Worm (Caenorhabditis elegans) whole organism, L3 larva: ENCODE data around the gene dolk-1.
"Not testable (repeated sequence)": the region's sequence is repeated elsewhere in the genome, so short reads cannot be mapped to it uniquely, and the experiment has no call there.

ENCODE experiments used
- ZK546.5 ChIP-seq: sonication (generic microtip); optimal IDR thresholded peaks from 2 replicates; lab custom pipeline; 2017; ENCODE audit warnings: missing biosample characterization, missing genetic modification characterization
- aly-2 ChIP-seq: fragments of 150-350 bp; optimal IDR thresholded peaks from 2 replicates; lab custom pipeline; 2014; ENCODE audit warnings: missing biosample characterization, missing genetic modification characterization
- ama-1 ChIP-seq: fragments of 150-350 bp; optimal IDR thresholded peaks from 2 replicates; lab custom pipeline; 2018
- ceh-16 ChIP-seq: sonication (generic microtip); optimal IDR thresholded peaks from 2 replicates; lab custom pipeline; 2017; ENCODE audit warnings: missing biosample characterization, missing genetic modification characterization
- ceh-82 ChIP-seq: fragments of 150-350 bp; optimal IDR thresholded peaks from 2 replicates; lab custom pipeline; 2014; ENCODE audit warnings: missing biosample characterization, missing genetic modification characterization
- daf-12 ChIP-seq: fragments of 150-350 bp; optimal IDR thresholded peaks from 2 replicates; lab custom pipeline; 2014; ENCODE audit warnings: missing biosample characterization, missing genetic modification reagents, missing genetic modification characterization
- elt-1 ChIP-seq: fragments of 150-350 bp; optimal IDR thresholded peaks from 2 replicates; lab custom pipeline; 2014; ENCODE audit warnings: missing biosample characterization, missing genetic modification characterization
- elt-2 ChIP-seq: sonication (generic microtip); optimal IDR thresholded peaks from 2 replicates; lab custom pipeline; 2016; ENCODE audit warnings: missing genetic modification reagents, mild to moderate bottlenecking, missing genetic modification characterization, missing compliant biosample characterization
- fkh-10 ChIP-seq: sonication (generic microtip); optimal IDR thresholded peaks from 2 replicates; lab custom pipeline; 2017; ENCODE audit warnings: missing biosample characterization, missing genetic modification reagents, missing genetic modification characterization
- jun-1 ChIP-seq: fragments of 150-350 bp; optimal IDR thresholded peaks from 2 replicates; lab custom pipeline; 2014; ENCODE audit warnings: missing biosample characterization, missing genetic modification reagents, missing genetic modification characterization
- lsy-12 ChIP-seq: sonication (generic microtip); optimal IDR thresholded peaks from 2 replicates; lab custom pipeline; 2016; ENCODE audit warnings: mild to moderate bottlenecking, missing genetic modification characterization, missing compliant biosample characterization
- mdl-1 ChIP-seq: fragments of 150-350 bp; optimal IDR thresholded peaks from 2 replicates; lab custom pipeline; 2014; ENCODE audit warnings: missing biosample characterization, missing genetic modification characterization
- nfya-1 ChIP-seq: sonication (generic microtip); optimal IDR thresholded peaks from 2 replicates; lab custom pipeline; 2017; ENCODE audit warnings: missing genetic modification characterization, mild to moderate bottlenecking, missing compliant biosample characterization, antibody characterized with exemption, moderate library complexity; ENCODE audit not compliant: insufficient read depth
- nhr-11 ChIP-seq: fragments of 150-350 bp; optimal IDR thresholded peaks from 2 replicates; lab custom pipeline; 2014; ENCODE audit warnings: missing biosample characterization, missing genetic modification characterization
- nhr-12 ChIP-seq: fragments of 150-350 bp; optimal IDR thresholded peaks from 2 replicates; lab custom pipeline; 2014; ENCODE audit warnings: missing biosample characterization, missing genetic modification characterization
- nhr-23 ChIP-seq: fragments of 150-350 bp; optimal IDR thresholded peaks from 2 replicates; lab custom pipeline; 2014; ENCODE audit warnings: missing biosample characterization, missing genetic modification reagents, missing genetic modification characterization
- nhr-237 ChIP-seq: fragments of 150-350 bp; optimal IDR thresholded peaks from 2 replicates; lab custom pipeline; 2014; ENCODE audit warnings: missing biosample characterization, missing genetic modification characterization
- nhr-25 ChIP-seq: sonication (generic microtip); optimal IDR thresholded peaks from 2 replicates; lab custom pipeline; 2017; ENCODE audit warnings: missing biosample characterization, missing genetic modification characterization
- nhr-67 ChIP-seq: fragments of 150-350 bp; optimal IDR thresholded peaks from 2 replicates; lab custom pipeline; 2014; ENCODE audit warnings: missing biosample characterization, missing genetic modification characterization
- nhr-76 ChIP-seq: fragments of 150-350 bp; sonication (generic microtip); optimal IDR thresholded peaks from 5 replicates; lab custom pipeline; 2014; ENCODE audit warnings: missing biosample characterization, missing genetic modification characterization
- nhr-77 ChIP-seq: fragments of 150-350 bp; optimal IDR thresholded peaks from 2 replicates; lab custom pipeline; 2014; ENCODE audit warnings: missing biosample characterization, missing genetic modification characterization
- pha-4 ChIP-seq: fragments of 150-350 bp; optimal IDR thresholded peaks from 2 replicates; lab custom pipeline; 2014; ENCODE audit warnings: missing biosample characterization, missing genetic modification reagents, missing genetic modification characterization
- pqm-1 ChIP-seq: fragments of 150-350 bp; optimal IDR thresholded peaks from 2 replicates; lab custom pipeline; 2017; ENCODE audit warnings: missing biosample characterization, missing genetic modification characterization, inconsistent platforms
- skn-1 ChIP-seq: fragments of 150-350 bp; optimal IDR thresholded peaks from 2 replicates; lab custom pipeline; 2014; ENCODE audit warnings: missing biosample characterization, missing genetic modification characterization
- snpc-4 ChIP-seq: fragments of 150-350 bp; optimal IDR thresholded peaks from 2 replicates; lab custom pipeline; 2014; ENCODE audit warnings: missing biosample characterization, missing genetic modification characterization
- tbx-2 ChIP-seq: sonication (generic microtip); optimal IDR thresholded peaks from 2 replicates; lab custom pipeline; 2016; ENCODE audit warnings: mild to moderate bottlenecking, missing genetic modification characterization, missing compliant biosample characterization
- unc-39 ChIP-seq: sonication (generic microtip); optimal IDR thresholded peaks from 4 replicates; lab custom pipeline; 2017; ENCODE audit warnings: missing biosample characterization, missing genetic modification characterization
- unc-62 ChIP-seq: fragments of 150-350 bp; sonication (generic microtip); optimal IDR thresholded peaks from 4 replicates; lab custom pipeline; 2014; ENCODE audit warnings: missing biosample characterization, missing genetic modification reagents, missing genetic modification characterization
- zag-1 ChIP-seq: fragments of 150-350 bp; optimal IDR thresholded peaks from 2 replicates; lab custom pipeline; 2014; ENCODE audit warnings: missing biosample characterization, missing genetic modification characterization
- ztf-11 ChIP-seq: fragments of 150-350 bp; optimal IDR thresholded peaks from 2 replicates; lab custom pipeline; 2014; ENCODE audit warnings: missing biosample characterization, missing genetic modification characterization

Gene dolk-1

DNA sequence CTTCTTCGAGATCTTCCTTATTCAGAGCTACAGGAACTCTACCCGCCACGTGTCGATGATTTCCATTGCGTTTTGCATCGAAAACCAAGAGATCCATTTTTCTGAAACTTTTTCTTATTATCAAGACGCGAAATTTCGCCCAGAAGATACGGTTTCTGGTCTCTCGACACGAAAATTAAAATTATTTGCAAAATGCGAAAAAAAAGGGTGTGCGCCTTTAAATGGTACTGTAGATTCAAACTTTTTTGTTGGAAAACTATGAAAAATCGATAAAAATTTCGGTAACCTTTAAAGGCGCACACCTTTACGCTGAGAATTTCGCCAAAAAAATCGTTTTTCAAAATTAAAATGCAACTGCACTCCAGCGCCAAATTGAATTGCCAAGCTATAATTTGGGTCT is 35.3 kb downstream of the dolk-1 start, which contains the start of gene tsen-2:
TSS of gene tsen-2 (minus strand) at position 101 of the 400 bp plus-strand sequence.
- no peak for TF ChIP-seq ceh-82 (tag; lab: Kevin White, UChicago)
- TF ChIP-seq aly-2: no peak
- no peak for TF ChIP-seq elt-2 (tag; lab: Kevin White, UChicago)
- no peak for TF ChIP-seq jun-1
- TF ChIP-seq snpc-4: no peak
- no peak for TF ChIP-seq nhr-237 (tag; lab: Kevin White, UChicago)
- no peak for TF ChIP-seq nhr-25 (tag; lab: Kevin White, UChicago)
- TF ChIP-seq ztf-11 (tag; lab: Kevin White, UChicago): no peak
- no peak for TF ChIP-seq daf-12 (tag; lab: Kevin White, UChicago)
- no peak for TF ChIP-seq nhr-76 (tag; lab: Kevin White, UChicago)
- no peak for TF ChIP-seq zag-1 (tag; lab: Kevin White, UChicago)
- no peak for TF ChIP-seq mdl-1 (tag; lab: Kevin White, UChicago)
- TF ChIP-seq, all 47 proteins: peak for 0

DNA sequence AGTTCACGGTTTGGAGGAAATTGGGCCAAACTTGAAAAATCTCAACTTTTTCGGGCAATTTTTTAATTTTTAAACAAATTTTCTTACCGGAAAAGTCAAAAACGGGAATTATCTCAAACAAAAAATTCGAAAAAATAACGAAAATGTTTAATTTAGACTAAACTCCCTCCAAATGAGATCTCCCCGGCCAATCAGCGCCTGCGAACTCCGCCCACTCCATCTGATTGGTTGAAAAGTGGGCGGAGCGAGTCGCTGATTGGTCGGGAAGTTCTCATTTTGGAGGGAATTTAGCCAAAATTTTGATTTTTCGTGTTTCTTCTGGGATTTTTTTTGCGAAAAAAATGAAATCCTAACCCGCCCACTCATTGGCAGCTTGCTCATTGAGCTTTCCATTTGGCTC is 36.8 kb downstream of the dolk-1 start:
- TF ChIP-seq nfya-1 (tag; lab: Kevin White, UChicago) (peak; percentile 57), ceh-82 (tag; lab: Kevin White, UChicago) (no peak), ceh-16 (tag; lab: Kevin White, UChicago) (no peak), fkh-10 (GFP tag; lab: Kevin White, UChicago) (no peak), ztf-11 (tag; lab: Kevin White, UChicago) (no peak), nhr-76 (tag; lab: Kevin White, UChicago) (no peak), tbx-2 (tag; lab: Kevin White, UChicago) (no peak), nhr-23 (tag; lab: Kevin White, UChicago) (no peak)

DNA sequence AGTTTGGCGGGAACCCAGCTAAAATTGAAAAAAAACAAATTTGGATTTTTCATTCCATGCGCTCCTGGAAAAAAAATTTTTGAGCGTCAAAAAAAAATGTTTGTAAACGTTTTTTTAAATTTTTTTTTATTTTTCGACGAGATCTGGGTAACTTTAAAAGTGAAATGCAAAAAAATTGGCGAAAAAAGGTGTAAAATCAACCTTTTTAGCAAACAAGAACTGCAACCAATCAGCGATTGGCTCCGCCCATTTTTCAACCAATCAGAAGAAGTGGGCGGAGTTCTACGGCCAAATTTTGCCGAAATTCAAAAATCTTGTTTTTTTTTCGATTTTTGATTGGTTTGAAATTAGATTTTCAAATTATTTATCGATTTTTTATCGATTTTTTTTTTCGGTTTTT is 37.9 kb downstream of the dolk-1 start:
- TF ChIP-seq snpc-4: no peak
- TF ChIP-seq nfya-1 (tag; lab: Kevin White, UChicago): peak; percentile 70
- TF ChIP-seq, all 47 proteins: peak for 1

ce11 chrIII:11892939-11893338 is 40.5 kb downstream of the dolk-1 start, which contains the start of gene Y56A3A.41:
Y56A3A.41 (minus strand) TSS chrIII:11893039.
- no peak for TF ChIP-seq pha-4 (tag; lab: Kevin White, UChicago)
- no peak for TF ChIP-seq ztf-11 (tag; lab: Kevin White, UChicago)
- no peak for TF ChIP-seq snpc-4
- TF ChIP-seq nhr-12 (tag; lab: Kevin White, UChicago): no peak
- no peak for TF ChIP-seq aly-2
- TF ChIP-seq ZK546.5 (tag; lab: Kevin White, UChicago): no peak
- TF ChIP-seq pqm-1 (tag; lab: Kevin White, UChicago): no peak
- TF ChIP-seq elt-1 (tag; lab: Kevin White, UChicago): no peak
- no peak for TF ChIP-seq skn-1 (tag; lab: Kevin White, UChicago)
- no peak for TF ChIP-seq nhr-11 (tag; lab: Kevin White, UChicago)
- TF ChIP-seq fkh-10 (GFP tag; lab: Kevin White, UChicago): no peak
- TF ChIP-seq ama-1 (lab: Kevin White, UChicago): no peak
- TF ChIP-seq nhr-67 (tag; lab: Kevin White, UChicago): no peak
- no peak for TF ChIP-seq unc-62 (GFP tag; lab: Kevin White, UChicago)
- TF ChIP-seq ceh-16 (tag; lab: Kevin White, UChicago): no peak

ce11 chrIII:11891335-11891734 is 42.1 kb downstream of the dolk-1 start, which contains the start of gene faah-5:
faah-5 (minus strand) TSS chrIII:11891435.
- no peak for TF ChIP-seq nhr-77 (tag; lab: Kevin White, UChicago)
- no peak for TF ChIP-seq lsy-12
- no peak for TF ChIP-seq nhr-25 (tag; lab: Kevin White, UChicago)
- TF ChIP-seq snpc-4: no peak
- no peak for TF ChIP-seq tbx-2 (tag; lab: Kevin White, UChicago)

ce11 chrIII:11883694-11884093 is 49.7 kb downstream of the dolk-1 start, which contains the start of gene fbxb-22:
fbxb-22 (minus strand) TSS chrIII:11883754.
- TF ChIP-seq daf-12, ztf-11, ceh-16 (tag; lab: Kevin White, UChicago): not testable (repeated sequence)

DNA sequence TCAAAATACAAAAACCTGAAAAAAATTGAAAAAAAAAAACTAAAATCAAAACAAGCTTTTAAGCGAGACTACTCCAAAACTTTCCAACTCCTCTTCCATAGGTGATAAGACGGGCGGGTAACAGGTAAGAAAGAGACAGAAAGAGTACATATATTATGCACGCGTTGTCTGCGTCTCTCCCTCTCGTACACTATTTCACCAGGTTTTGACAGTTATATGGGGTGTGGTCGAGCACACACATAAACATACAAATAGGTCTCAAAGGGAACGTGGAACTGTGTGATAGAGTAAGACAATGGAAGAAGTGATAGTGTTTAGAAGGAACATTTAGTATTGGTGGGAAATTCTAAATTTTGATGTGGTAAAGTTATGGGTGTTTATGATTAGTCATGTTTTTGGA is 51.9 kb downstream of the dolk-1 start:
- TF ChIP-seq elt-2 (tag; lab: Kevin White, UChicago): peak; percentile 85
- no peak for TF ChIP-seq unc-39 (tag; lab: Kevin White, UChicago)
- TF ChIP-seq pha-4 (tag; lab: Kevin White, UChicago): peak; percentile 45
- no peak for TF ChIP-seq snpc-4
- TF ChIP-seq pqm-1 (tag; lab: Kevin White, UChicago): peak; percentile 67
